Fruit fly (Drosophila melanogaster) whole organism, embryonic: ENCODE measurements around the gene CG31886.

Experiments
- Atf3 ChIP-seq: fragments of 200-800 bp; sonication (Bioruptor generic); optimal IDR thresholded peaks from 3 replicates; lab custom pipeline; 2016; ENCODE audit warnings: missing biosample characterization, missing genetic modification characterization
- CG10209 ChIP-seq: fragments of 200-800 bp; sonication (Bioruptor generic); optimal IDR thresholded peaks from 3 replicates; lab custom pipeline; 2017; ENCODE audit warnings: missing biosample characterization, mild to moderate bottlenecking, missing genetic modification characterization, missing genetic modification reagents
- CG10267 ChIP-seq: fragments of 200-800 bp; sonication (Bioruptor generic); optimal IDR thresholded peaks from 2 replicates; lab custom pipeline; 2018; ENCODE audit warnings: missing biosample characterization, mild to moderate bottlenecking, missing genetic modification characterization, moderate library complexity
- CG10366 ChIP-seq: fragments of 200-800 bp; sonication (Bioruptor generic); IDR thresholded peaks from 2 replicates; pipeline ENCODE4 v1.3.6; 2022; ENCODE audit warnings: missing biosample characterization, missing genetic modification characterization
- CG10654 ChIP-seq: fragments of 200-800 bp; sonication (Bioruptor generic); optimal IDR thresholded peaks from 2 replicates; lab custom pipeline; 2016; ENCODE audit warnings: missing biosample characterization, missing genetic modification characterization
- CG11560 ChIP-seq: fragments of 200-800 bp; sonication (Bioruptor generic); IDR thresholded peaks from 3 replicates; pipeline ENCODE4 v1.3.6; 2022; ENCODE audit warnings: missing biosample characterization, missing genetic modification characterization
- CG11695 ChIP-seq: fragments of 200-800 bp; sonication (Bioruptor generic); IDR thresholded peaks from 3 replicates; pipeline ENCODE4 v1.3.6; 2022; ENCODE audit warnings: missing biosample characterization, missing genetic modification characterization
- CG11696 ChIP-seq: fragments of 200-800 bp; sonication (Bioruptor generic); IDR thresholded peaks from 2 replicates; pipeline ENCODE4 v1.3.6; 2022; ENCODE audit warnings: missing biosample characterization, missing genetic modification characterization
- CG12219 ChIP-seq: fragments of 200-800 bp; sonication (Bioruptor generic); optimal IDR thresholded peaks from 3 replicates; lab custom pipeline; 2018; ENCODE audit warnings: missing biosample characterization, mild to moderate bottlenecking, missing genetic modification characterization
- CG13123 ChIP-seq: fragments of 200-800 bp; sonication (Bioruptor generic); optimal IDR thresholded peaks from 2 replicates; lab custom pipeline; 2016; ENCODE audit warnings: missing biosample characterization, missing genetic modification characterization
- CG14441 ChIP-seq: fragments of 200-800 bp; sonication (Bioruptor generic); IDR thresholded peaks from 2 replicates; pipeline ENCODE4 v1.3.6; 2022; ENCODE audit warnings: missing biosample characterization, missing genetic modification characterization
- CG15514 ChIP-seq: fragments of 200-800 bp; sonication (Bioruptor generic); optimal IDR thresholded peaks from 3 replicates; lab custom pipeline; 2017; ENCODE audit warnings: missing biosample characterization, missing genetic modification characterization, mild to moderate bottlenecking, moderate library complexity, missing genetic modification reagents
- CG15696 ChIP-seq: fragments of 200-800 bp; sonication (Bioruptor generic); optimal IDR thresholded peaks from 2 replicates; lab custom pipeline; 2019; ENCODE audit warnings: missing biosample characterization, mild to moderate bottlenecking, missing genetic modification characterization, moderate library complexity
- CG17612 ChIP-seq: fragments of 200-800 bp; sonication (Bioruptor generic); IDR thresholded peaks from 2 replicates; pipeline ENCODE4 v1.3.6; 2022; ENCODE audit warnings: missing biosample characterization, missing genetic modification characterization
- CG2120 ChIP-seq: fragments of 200-800 bp; sonication (Bioruptor generic); optimal IDR thresholded peaks from 3 replicates; lab custom pipeline; 2016; ENCODE audit warnings: missing biosample characterization, missing genetic modification characterization
- CG32767 ChIP-seq: fragments of 200-800 bp; sonication (Bioruptor generic); IDR thresholded peaks from 2 replicates; pipeline ENCODE4 v1.3.6; 2022; ENCODE audit warnings: missing biosample characterization, missing genetic modification characterization
- CG4404 ChIP-seq: fragments of 200-800 bp; sonication (Bioruptor generic); IDR thresholded peaks from 2 replicates; pipeline ENCODE4 v1.3.6; 2022; ENCODE audit warnings: missing biosample characterization, missing genetic modification characterization
- CG4424 ChIP-seq: fragments of 200-800 bp; sonication (Bioruptor generic); optimal IDR thresholded peaks from 3 replicates; lab custom pipeline; 2016; ENCODE audit warnings: missing biosample characterization, missing genetic modification characterization
- CG4730 ChIP-seq: fragments of 200-800 bp; sonication (Bioruptor generic); IDR thresholded peaks from 2 replicates; pipeline ENCODE4 v1.3.6; 2022; ENCODE audit warnings: missing biosample characterization, missing genetic modification characterization
- CG9727 ChIP-seq: fragments of 200-800 bp; sonication (Bioruptor generic); optimal IDR thresholded peaks from 3 replicates; lab custom pipeline; 2017; ENCODE audit warnings: missing biosample characterization, mild to moderate bottlenecking, missing genetic modification characterization
- CG9876 ChIP-seq: fragments of 200-800 bp; sonication (Bioruptor generic); optimal IDR thresholded peaks from 2 replicates; lab custom pipeline; 2016; ENCODE audit warnings: missing biosample characterization, missing genetic modification characterization
- CoRest ChIP-seq: fragments of 200-800 bp; sonication (Bioruptor generic); optimal IDR thresholded peaks from 3 replicates; lab custom pipeline; 2018; ENCODE audit warnings: missing biosample characterization, mild to moderate bottlenecking, missing genetic modification characterization, moderate library complexity
- Dad ChIP-seq: fragments of 200-800 bp; sonication (Bioruptor generic); optimal IDR thresholded peaks from 3 replicates; lab custom pipeline; 2016; ENCODE audit warnings: missing biosample characterization, missing genetic modification characterization
- E2f2 ChIP-seq: fragments of 200-800 bp; sonication (Bioruptor generic); IDR thresholded peaks from 2 replicates; pipeline ENCODE4 v1.3.6; 2022; ENCODE audit warnings: missing biosample characterization, missing genetic modification characterization
- Hr78 ChIP-seq, 2 experiments: fragments of 200-800 bp in 1 of 2; fragments of >200 bp in 1 of 2; sonication (Bioruptor generic) in 1 of 2; optimal IDR thresholded peaks; 2 replicates each; lab custom pipeline; 2017 to 2019; ENCODE audit warnings: missing biosample characterization in 2 of 2, missing genetic modification characterization in 2 of 2, mild to moderate bottlenecking in 1 of 2, moderate library complexity in 1 of 2
- Hsf ChIP-seq: fragments of 200-800 bp; sonication (Bioruptor generic); optimal IDR thresholded peaks from 3 replicates; lab custom pipeline; 2016; ENCODE audit warnings: missing biosample characterization, missing genetic modification characterization
- Max ChIP-seq: fragments of 200-800 bp; sonication (Bioruptor generic); optimal IDR thresholded peaks from 2 replicates; lab custom pipeline; 2016; ENCODE audit warnings: missing biosample characterization, mild to moderate bottlenecking, missing genetic modification characterization
- PHDP ChIP-seq: fragments of 200-800 bp; sonication (Bioruptor generic); optimal IDR thresholded peaks from 3 replicates; lab custom pipeline; 2018; ENCODE audit warnings: missing biosample characterization, mild to moderate bottlenecking, missing genetic modification characterization, moderate library complexity
- Pdp1 ChIP-seq, 2 experiments: fragments of 200-800 bp; sonication (Bioruptor generic); optimal IDR thresholded peaks; 3 replicates each; lab custom pipeline; 2016; ENCODE audit warnings: missing biosample characterization in 2 of 2, missing genetic modification characterization in 2 of 2, mild to moderate bottlenecking in 1 of 2, moderate library complexity in 1 of 2
- Sox102F ChIP-seq: fragments of 200-800 bp; sonication (Bioruptor generic); optimal IDR thresholded peaks from 2 replicates; lab custom pipeline; 2018; ENCODE audit warnings: missing biosample characterization, mild to moderate bottlenecking, missing genetic modification characterization, moderate library complexity
- Sry-δ ChIP-seq: fragments of 200-800 bp; sonication (Bioruptor generic); optimal IDR thresholded peaks from 2 replicates; lab custom pipeline; 2016; ENCODE audit warnings: missing biosample characterization, missing genetic modification characterization
- ap ChIP-seq: fragments of 200-800 bp; sonication (Bioruptor generic); IDR thresholded peaks from 2 replicates; pipeline ENCODE4 v1.3.6; 2022; ENCODE audit warnings: missing biosample characterization, missing genetic modification characterization
- bowl ChIP-seq: fragments of 200-800 bp; sonication (Bioruptor generic); IDR thresholded peaks from 2 replicates; pipeline ENCODE4 v1.3.6; 2022; ENCODE audit warnings: missing biosample characterization, missing genetic modification characterization
- chm ChIP-seq: fragments of 200-800 bp; sonication (Bioruptor generic); IDR thresholded peaks from 2 replicates; pipeline ENCODE4 v1.3.6; 2022; ENCODE audit warnings: missing biosample characterization, missing genetic modification characterization
- corto ChIP-seq: fragments of 200-800 bp; sonication (Bioruptor generic); optimal IDR thresholded peaks from 2 replicates; lab custom pipeline; 2016; ENCODE audit warnings: missing biosample characterization, mild to moderate bottlenecking, missing genetic modification characterization, moderate library complexity
- dmrt11E ChIP-seq: fragments of 200-800 bp; sonication (Bioruptor generic); optimal IDR thresholded peaks from 3 replicates; lab custom pipeline; 2018; ENCODE audit warnings: missing biosample characterization, mild to moderate bottlenecking, missing genetic modification characterization, moderate library complexity
- dysf ChIP-seq: fragments of 200-800 bp; sonication (Bioruptor generic); IDR thresholded peaks from 3 replicates; pipeline ENCODE4 v1.3.6; 2022; ENCODE audit warnings: missing biosample characterization, missing genetic modification characterization
- hkb ChIP-seq, 2 experiments: fragments of 200-800 bp in 1 of 2; fragments of >200 bp in 1 of 2; sonication (Bioruptor generic) in 1 of 2; IDR thresholded peaks in 1 of 2; optimal IDR thresholded peaks in 1 of 2; 2 replicates each; pipeline versions ENCODE4 v1.3.6 to Lab custom; 2017 to 2022; ENCODE audit warnings: missing biosample characterization in 1 of 2, missing genetic modification characterization in 1 of 2
- ind ChIP-seq: fragments of 200-800 bp; sonication (Bioruptor generic); optimal IDR thresholded peaks from 3 replicates; lab custom pipeline; 2016; ENCODE audit warnings: missing biosample characterization, missing genetic modification characterization
- lmd ChIP-seq: fragments of 200-800 bp; sonication (Bioruptor generic); IDR thresholded peaks from 2 replicates; pipeline ENCODE4 v1.3.6; 2022; ENCODE audit warnings: missing biosample characterization, missing genetic modification characterization
- lola ChIP-seq, 3 experiments: fragments of >200 bp in 2 of 3; fragments of 200-800 bp in 1 of 3; sonication (Bioruptor generic) in 1 of 3; optimal IDR thresholded peaks; 2 replicates each; lab custom pipeline; 2017 to 2019; ENCODE audit warnings: missing biosample characterization in 3 of 3, missing genetic modification characterization in 3 of 3, mild to moderate bottlenecking in 1 of 3, moderate library complexity in 1 of 3
- org-1 ChIP-seq: fragments of 200-800 bp; sonication (Bioruptor generic); optimal IDR thresholded peaks from 2 replicates; lab custom pipeline; 2017; ENCODE audit warnings: missing biosample characterization, missing genetic modification characterization
- phol ChIP-seq: fragments of 200-800 bp; sonication (Bioruptor generic); optimal IDR thresholded peaks from 3 replicates; lab custom pipeline; 2018; ENCODE audit warnings: missing biosample characterization, mild to moderate bottlenecking, missing genetic modification characterization, moderate library complexity
- prd ChIP-seq, 3 experiments: fragments of >200 bp in 2 of 3; fragments of 200-800 bp in 1 of 3; sonication (Bioruptor generic) in 1 of 3; optimal IDR thresholded peaks in 2 of 3; IDR thresholded peaks in 1 of 3; 2 replicates in 2 of 3; 3 replicates in 1 of 3; pipeline versions ENCODE4 v1.3.6 to Lab custom; 2017 to 2022; ENCODE audit warnings: missing biosample characterization in 1 of 3, missing genetic modification characterization in 1 of 3
- sens ChIP-seq: fragments of 200-800 bp; sonication (Bioruptor generic); peaks from one replicate; lab custom pipeline; 2016; ENCODE audit warnings: missing biosample characterization, missing genetic modification characterization
- seq ChIP-seq: fragments of 200-800 bp; sonication (Bioruptor generic); IDR thresholded peaks from 2 replicates; pipeline ENCODE4 v1.3.6; 2022; ENCODE audit warnings: missing biosample characterization, missing genetic modification characterization
- tin ChIP-seq: fragments of 200-800 bp; sonication (Bioruptor generic); optimal IDR thresholded peaks from 3 replicates; lab custom pipeline; 2016; ENCODE audit warnings: missing biosample characterization, missing genetic modification characterization
- tx ChIP-seq: fragments of 200-800 bp; sonication (Bioruptor generic); optimal IDR thresholded peaks from 2 replicates; lab custom pipeline; 2016; ENCODE audit warnings: missing biosample characterization, missing genetic modification characterization
- wdn ChIP-seq: fragments of 200-800 bp; sonication (Bioruptor generic); IDR thresholded peaks from 2 replicates; pipeline ENCODE4 v1.3.6; 2022; ENCODE audit warnings: missing biosample characterization, missing genetic modification characterization
- yki ChIP-seq: fragments of >200 bp; optimal IDR thresholded peaks from 3 replicates; lab custom pipeline; 2018

The CG31886 gene

dm6 chr2L:8959001-8959461 is at the start of gene CG31886:
Gene CG31886 (minus strand): TSS chr2L:8959051.
- TF ChIP-seq CG12219 (GFP tag; lab: Kevin White, UChicago) (no peak), prd (optimal IDR thresholded peaks at IDR 0.05; lab: Kevin White, UChicago) (no peak), prd (GFP tag; IDR thresholded peaks at IDR 0.05; lab: Robert Waterston, UW) (no peak; the same call in 2 of the 3 replicates), Sox102F (no peak), CG13123 (GFP tag; lab: Kevin White, UChicago) (no peak), bowl (GFP tag; lab: Robert Waterston, UW) (no peak), CoRest (tag; lab: Kevin White, UChicago) (no peak), CG32767 (GFP tag; lab: Robert Waterston, UW) (0 out of 2 replicates have a peak, but pooled peaks have one; percentile 51), yki (lab: Kevin White, UChicago) (no peak), CG10267 (tag; lab: Kevin White, UChicago) (peak; percentile 3), CG10366 (GFP tag; lab: Robert Waterston, UW) (peak; percentile 34), PHDP (tag; lab: Kevin White, UChicago) (no peak), Atf3 (GFP tag; lab: Kevin White, UChicago) (no peak), CG17612 (GFP tag; lab: Robert Waterston, UW) (no peak), sens (peak; percentile 78), lmd (peak; percentile 31; the same call in 1 of the 2 replicates), phol (tag; lab: Kevin White, UChicago) (no peak), Pdp1 (GFP tag; optimal IDR thresholded peaks at IDR 0.05; lab: Kevin White, UChicago) (no peak), wdn (GFP tag; lab: Robert Waterston, UW) (no peak), tin (GFP tag; lab: Kevin White, UChicago) (peak; percentile 4), seq (no peak), CG15514 (GFP tag; lab: Kevin White, UChicago) (peak; percentile 14), CG2120 (GFP tag; lab: Kevin White, UChicago) (peak; percentile 38), Sry-δ (GFP tag; lab: Kevin White, UChicago) (no peak), corto (GFP tag; lab: Kevin White, UChicago) (no peak), CG4730 (GFP tag; lab: Robert Waterston, UW) (peak; percentile 38; the same call in 1 of the 2 replicates), CG15696 (peak; percentile 16), tx (GFP tag; lab: Kevin White, UChicago) (no peak), Hr78 (GFP tag; optimal IDR thresholded peaks at IDR 0.05; lab: Kevin White, UChicago) (no peak), CG11695 (GFP tag; lab: Robert Waterston, UW) (0 out of 3 replicates have a peak, but pooled peaks have one; percentile 36), CG11696 (GFP tag; lab: Robert Waterston, UW) (no peak), dmrt11E (tag; lab: Kevin White, UChicago) (peak; percentile 70), chm (GFP tag; lab: Robert Waterston, UW) (no peak), CG9876 (GFP tag; lab: Kevin White, UChicago) (no peak), lola (GFP tag; optimal IDR thresholded peaks at IDR 0.05; lab: Kevin White, UChicago) (peak in 1 of 3 experiments; percentile 17), org-1 (no peak), CG10654 (GFP tag; lab: Kevin White, UChicago) (no peak), Hsf (no peak), CG11560 (no peak), CG14441 (GFP tag; lab: Robert Waterston, UW) (peak; percentile 32; the same call in 1 of the 2 replicates), CG4404 (GFP tag; lab: Robert Waterston, UW) (no peak; the same call in 1 of the 2 replicates), hkb (optimal IDR thresholded peaks at IDR 0.05; lab: Kevin White, UChicago) (no peak), hkb (GFP tag; IDR thresholded peaks at IDR 0.05; lab: Robert Waterston, UW) (no peak), ap (0 out of 2 replicates have a peak, but pooled peaks have one; percentile 14), Dad (GFP tag; lab: Kevin White, UChicago) (no peak), ind (peak; percentile 3), E2f2 (GFP tag; lab: Robert Waterston, UW) (no peak), CG4424 (peak; percentile 27), Max (no peak), dysf (GFP tag; lab: Robert Waterston, UW) (no peak), CG9727 (GFP tag; lab: Kevin White, UChicago) (peak; percentile 30), CG10209 (GFP tag; lab: Kevin White, UChicago) (peak; percentile 3)
